Fruit fly (Drosophila melanogaster): Measurements from ENCODE around the gene Prosbeta7.

The Prosbeta7 gene

DNA sequence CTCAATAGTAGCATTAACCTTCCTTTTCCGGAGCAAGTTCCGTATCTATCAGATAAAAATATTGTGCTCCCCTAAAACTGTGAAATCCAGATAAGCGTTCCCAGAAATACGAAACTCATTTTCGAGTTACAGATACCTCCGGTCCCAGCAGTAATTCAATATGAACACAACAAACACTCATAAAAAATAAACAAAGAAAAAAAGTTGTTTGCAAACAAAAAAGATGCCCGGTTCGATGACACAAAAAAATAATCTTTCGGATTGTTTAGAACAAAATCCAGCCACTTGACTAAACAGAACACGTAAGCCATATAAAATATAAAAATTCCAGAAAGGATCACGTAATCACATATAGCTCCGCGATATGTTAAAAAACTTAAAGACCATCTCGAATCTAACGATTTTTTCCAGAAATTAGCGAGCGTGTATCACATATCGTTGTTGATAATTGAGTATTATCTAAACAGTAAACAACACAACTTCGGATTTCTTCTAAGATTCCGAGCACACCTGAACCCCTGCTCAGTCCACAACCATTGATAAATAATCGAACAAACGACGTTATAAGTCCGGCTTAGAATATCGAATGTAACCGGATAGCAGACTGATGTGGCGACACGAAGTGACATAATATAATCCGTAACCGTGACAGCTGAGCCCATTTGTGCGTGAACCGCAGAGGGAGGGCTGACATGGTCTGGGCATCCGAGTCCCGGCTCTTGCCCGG, 38.9 kb downstream of the Prosbeta7 start (continued):
- TF ChIP-seq ewg (GFP tag; optimal IDR thresholded peaks at IDR 0.05) (no peak), pnt (GFP tag; optimal IDR thresholded peaks at IDR 0.05) (no peak), CG31224 (GFP tag; IDR thresholded peaks at IDR 0.05) (no peak), CG1647 (GFP tag; optimal IDR thresholded peaks at IDR 0.05) (no peak), Hr51 (GFP tag; optimal IDR thresholded peaks at IDR 0.05) (peak in 1 of 2 experiments; percentile 10), CG7987 (GFP tag; optimal IDR thresholded peaks at IDR 0.05) (peak; percentile 34), dysf (GFP tag; IDR thresholded peaks at IDR 0.05) (no peak), CG3838 (GFP tag; optimal IDR thresholded peaks at IDR 0.05) (peak; percentile 28), Sry-δ (GFP tag; optimal IDR thresholded peaks at IDR 0.05) (peak; percentile 8), al (GFP tag; IDR thresholded peaks at IDR 0.05) (no peak), abd-A (tag; optimal IDR thresholded peaks at IDR 0.05) (no peak), tio (GFP tag; optimal IDR thresholded peaks at IDR 0.05) (peak; percentile 53), disco-r (GFP tag; optimal IDR thresholded peaks at IDR 0.05) (no peak), CG32532 (GFP tag; IDR thresholded peaks at IDR 0.05) (no peak), lab (GFP tag; optimal IDR thresholded peaks at IDR 0.05) (peak; percentile 30), CG10267 (tag; optimal IDR thresholded peaks at IDR 0.05) (peak; percentile 42), CG8765 (GFP tag; IDR thresholded peaks at IDR 0.05) (no peak), inv (GFP tag; IDR thresholded peaks at IDR 0.05; ENCODE audit: partially characterized antibody) (no peak), Sry-β (GFP tag; optimal IDR thresholded peaks at IDR 0.05) (no peak), Blimp-1 (GFP tag; optimal IDR thresholded peaks at IDR 0.05) (peak; percentile 50), zfh2 (GFP tag; optimal IDR thresholded peaks at IDR 0.05) (no peak), NK7.1 (GFP tag; optimal IDR thresholded peaks at IDR 0.05) (no peak), GATAe (GFP tag; conservative IDR thresholded peaks at IDR 0.05) (no peak), NC2β (GFP tag; optimal IDR thresholded peaks at IDR 0.05) (peak; percentile 46), crp (GFP tag; optimal IDR thresholded peaks at IDR 0.05) (no peak), CG5245 (GFP tag; optimal IDR thresholded peaks at IDR 0.05) (no peak), lmd (GFP tag; IDR thresholded peaks at IDR 0.05) (no peak), CG5180 (GFP tag; optimal IDR thresholded peaks at IDR 0.05) (no peak), insv (GFP tag; optimal IDR thresholded peaks at IDR 0.05) (peak in 1 of 2 experiments; percentile 3), CG17612 (GFP tag; IDR thresholded peaks at IDR 0.05) (no peak), Doc3 (GFP tag; IDR thresholded peaks at IDR 0.05; ENCODE audit: partially characterized antibody) (no peak), Dfd (GFP tag; optimal IDR thresholded peaks at IDR 0.05) (no peak), CG32772 (GFP tag; IDR thresholded peaks at IDR 0.05) (no peak), C15 (GFP tag; IDR thresholded peaks at IDR 0.05) (no peak), Doc2 (GFP tag; IDR thresholded peaks at IDR 0.05) (no peak), Atf6 (GFP tag; IDR thresholded peaks at IDR 0.05) (no peak), CG14710 (tag; optimal IDR thresholded peaks at IDR 0.05) (peak; percentile 60), wdn (GFP tag; IDR thresholded peaks at IDR 0.05) (no peak), Mad (GFP tag; optimal IDR thresholded peaks at IDR 0.05) (no peak), HmgZ (tag; optimal IDR thresholded peaks at IDR 0.05) (no peak), pita (GFP tag; optimal IDR thresholded peaks at IDR 0.05) (no peak), pfk (GFP tag; optimal IDR thresholded peaks at IDR 0.05) (no peak), salm (tag; optimal IDR thresholded peaks at IDR 0.05) (no peak), CG16813 (GFP tag; IDR thresholded peaks at IDR 0.05; ENCODE audit: partially characterized antibody) (no peak), Hmx (GFP tag; optimal IDR thresholded peaks at IDR 0.05) (no peak), Hr3 (GFP tag; optimal IDR thresholded peaks at IDR 0.05) (no peak), grn (GFP tag; optimal IDR thresholded peaks at IDR 0.05) (peak; percentile 71), sens (GFP tag) (peak; percentile 93), gt (GFP tag; IDR thresholded peaks at IDR 0.05) (no peak), slou (GFP tag; optimal IDR thresholded peaks at IDR 0.05) (no peak)
